Fruit fly (Drosophila melanogaster) whole organism, embryonic: ENCODE measurements around the gene Setx.

Experiments used
- Aef1 ChIP-seq: fragments of 200-800 bp; sonication (Bioruptor generic); IDR thresholded peaks from 3 replicates; pipeline ENCODE4 v1.3.6; 2022; ENCODE audit warnings: missing biosample characterization, missing genetic modification characterization
- Blimp-1 ChIP-seq: fragments of 200-800 bp; sonication (Bioruptor generic); optimal IDR thresholded peaks from 3 replicates; lab custom pipeline; 2018; ENCODE audit warnings: missing biosample characterization, missing genetic modification characterization, mild to moderate bottlenecking, moderate library complexity, missing genetic modification reagents
- CG10321 ChIP-seq: fragments of 200-800 bp; sonication (Bioruptor generic); IDR thresholded peaks from 2 replicates; pipeline ENCODE4 v1.3.6; 2022; ENCODE audit warnings: missing biosample characterization, missing genetic modification characterization
- CG10431 ChIP-seq: fragments of 200-800 bp; sonication (Bioruptor generic); optimal IDR thresholded peaks from 3 replicates; lab custom pipeline; 2018; ENCODE audit warnings: missing biosample characterization, mild to moderate bottlenecking, missing genetic modification characterization
- CG10462 ChIP-seq: fragments of 200-800 bp; sonication (Bioruptor generic); optimal IDR thresholded peaks from 2 replicates; lab custom pipeline; 2016; ENCODE audit warnings: missing biosample characterization, missing genetic modification characterization
- CG10959 ChIP-seq: fragments of 200-800 bp; sonication (Bioruptor generic); IDR thresholded peaks from 2 replicates; pipeline ENCODE4 v1.3.6; 2022; ENCODE audit warnings: missing biosample characterization, missing genetic modification characterization
- CG12071 ChIP-seq: fragments of 200-800 bp; sonication (Bioruptor generic); optimal IDR thresholded peaks from 3 replicates; lab custom pipeline; 2018; ENCODE audit warnings: missing biosample characterization, mild to moderate bottlenecking, missing genetic modification characterization
- CG13287 ChIP-seq: fragments of 200-800 bp; sonication (Bioruptor generic); IDR thresholded peaks from 2 replicates; pipeline ENCODE4 v1.3.6; 2022; ENCODE audit warnings: missing biosample characterization, missing genetic modification characterization; ENCODE audit not compliant: partially characterized antibody
- CG14050 ChIP-seq: fragments of 200-800 bp; sonication (Bioruptor generic); IDR thresholded peaks from 3 replicates; pipeline ENCODE4 v1.3.6; 2022; ENCODE audit warnings: missing biosample characterization, missing genetic modification characterization
- CG15514 ChIP-seq: fragments of 200-800 bp; sonication (Bioruptor generic); optimal IDR thresholded peaks from 3 replicates; lab custom pipeline; 2017; ENCODE audit warnings: missing biosample characterization, missing genetic modification characterization, mild to moderate bottlenecking, moderate library complexity, missing genetic modification reagents
- CG1832 ChIP-seq: fragments of 200-800 bp; sonication (Bioruptor generic); optimal IDR thresholded peaks from 2 replicates; lab custom pipeline; 2017; ENCODE audit warnings: missing biosample characterization, mild to moderate bottlenecking, missing genetic modification characterization, inconsistent platforms
- CG18599 ChIP-seq: fragments of 200-800 bp; sonication (Bioruptor generic); optimal IDR thresholded peaks from 3 replicates; lab custom pipeline; 2017; ENCODE audit warnings: missing biosample characterization, missing genetic modification characterization, mild to moderate bottlenecking, moderate library complexity, missing genetic modification reagents
- CG2120 ChIP-seq: fragments of 200-800 bp; sonication (Bioruptor generic); optimal IDR thresholded peaks from 3 replicates; lab custom pipeline; 2016; ENCODE audit warnings: missing biosample characterization, missing genetic modification characterization
- CG31365 ChIP-seq: fragments of 200-800 bp; sonication (Bioruptor generic); optimal IDR thresholded peaks from 2 replicates; lab custom pipeline; 2018; ENCODE audit warnings: missing biosample characterization, mild to moderate bottlenecking, missing genetic modification characterization
- CG31388 ChIP-seq: fragments of 200-800 bp; sonication (Bioruptor generic); optimal IDR thresholded peaks from 2 replicates; lab custom pipeline; 2016; ENCODE audit warnings: missing biosample characterization, missing genetic modification characterization
- CG3281 ChIP-seq: fragments of 200-800 bp; sonication (Bioruptor generic); optimal IDR thresholded peaks from 3 replicates; lab custom pipeline; 2017; ENCODE audit warnings: missing biosample characterization, mild to moderate bottlenecking, missing genetic modification characterization
- CG33213 ChIP-seq: fragments of 200-800 bp; sonication (Bioruptor generic); optimal IDR thresholded peaks from 3 replicates; lab custom pipeline; 2016; ENCODE audit warnings: missing biosample characterization, missing genetic modification characterization
- CG34376 ChIP-seq: fragments of 200-800 bp; sonication (Bioruptor generic); optimal IDR thresholded peaks from 2 replicates; lab custom pipeline; 2018; ENCODE audit warnings: missing biosample characterization, mild to moderate bottlenecking, missing genetic modification characterization
- CG4282 ChIP-seq: fragments of 200-800 bp; sonication (Bioruptor generic); optimal IDR thresholded peaks from 2 replicates; lab custom pipeline; 2016; ENCODE audit warnings: missing biosample characterization, missing genetic modification characterization
- CG4820 ChIP-seq: fragments of 200-800 bp; sonication (Bioruptor generic); optimal IDR thresholded peaks from 3 replicates; lab custom pipeline; 2016; ENCODE audit warnings: missing biosample characterization, missing genetic modification characterization
- CG7556 ChIP-seq: fragments of 200-800 bp; sonication (Bioruptor generic); optimal IDR thresholded peaks from 2 replicates; lab custom pipeline; 2017; ENCODE audit warnings: missing biosample characterization, mild to moderate bottlenecking, missing genetic modification characterization
- CG7839 ChIP-seq: fragments of 200-800 bp; sonication (Bioruptor generic); optimal IDR thresholded peaks from 3 replicates; lab custom pipeline; 2018; ENCODE audit warnings: missing biosample characterization, mild to moderate bottlenecking, missing genetic modification characterization, moderate library complexity
- CG7987 ChIP-seq: fragments of 200-800 bp; sonication (Bioruptor generic); optimal IDR thresholded peaks from 2 replicates; lab custom pipeline; 2018; ENCODE audit warnings: missing biosample characterization, mild to moderate bottlenecking, missing genetic modification characterization, moderate library complexity
- CG8924 ChIP-seq: fragments of 200-800 bp; optimal IDR thresholded peaks from 3 replicates; lab custom pipeline; 2019; ENCODE audit warnings: missing biosample characterization, mild to moderate bottlenecking, missing genetic modification characterization, moderate library complexity
- Dek ChIP-seq: fragments of 200-800 bp; sonication (Bioruptor generic); optimal IDR thresholded peaks from 3 replicates; lab custom pipeline; 2019; ENCODE audit warnings: missing biosample characterization, mild to moderate bottlenecking, missing genetic modification characterization, moderate library complexity
- Doc3 ChIP-seq: fragments of 200-800 bp; sonication (Bioruptor generic); IDR thresholded peaks from 3 replicates; pipeline ENCODE4 v1.3.6; 2022; ENCODE audit warnings: missing biosample characterization, missing genetic modification characterization; ENCODE audit not compliant: partially characterized antibody
- Dp ChIP-seq: fragments of 200-800 bp; sonication (Bioruptor generic); optimal IDR thresholded peaks from 2 replicates; lab custom pipeline; 2018; ENCODE audit warnings: missing biosample characterization, mild to moderate bottlenecking, missing genetic modification characterization, moderate library complexity
- Ets97D ChIP-seq: fragments of 200-800 bp; sonication (Bioruptor generic); optimal IDR thresholded peaks from 3 replicates; lab custom pipeline; 2016; ENCODE audit warnings: missing biosample characterization, missing genetic modification characterization
- Fer2 ChIP-seq: fragments of 200-800 bp; sonication (Bioruptor generic); optimal IDR thresholded peaks from 2 replicates; lab custom pipeline; 2018; ENCODE audit warnings: missing biosample characterization, mild to moderate bottlenecking, missing genetic modification characterization, moderate library complexity
- PHDP ChIP-seq: fragments of 200-800 bp; sonication (Bioruptor generic); optimal IDR thresholded peaks from 3 replicates; lab custom pipeline; 2018; ENCODE audit warnings: missing biosample characterization, mild to moderate bottlenecking, missing genetic modification characterization, moderate library complexity
- Rx ChIP-seq: fragments of 200-800 bp; sonication (Bioruptor generic); IDR thresholded peaks from 2 replicates; pipeline ENCODE4 v1.3.6; 2022; ENCODE audit warnings: missing biosample characterization, missing genetic modification characterization
- Sox100B ChIP-seq: fragments of 200-800 bp; sonication (Bioruptor generic); optimal IDR thresholded peaks from 3 replicates; lab custom pipeline; 2018; ENCODE audit warnings: missing biosample characterization, mild to moderate bottlenecking, missing genetic modification characterization
- Spps ChIP-seq: fragments of 200-800 bp; sonication (Bioruptor generic); optimal IDR thresholded peaks from 2 replicates; lab custom pipeline; 2018; ENCODE audit warnings: missing biosample characterization, mild to moderate bottlenecking, missing genetic modification characterization
- Sry-δ ChIP-seq: fragments of 200-800 bp; sonication (Bioruptor generic); optimal IDR thresholded peaks from 2 replicates; lab custom pipeline; 2016; ENCODE audit warnings: missing biosample characterization, missing genetic modification characterization
- TFAM ChIP-seq: fragments of 200-800 bp; sonication (Bioruptor generic); optimal IDR thresholded peaks from 2 replicates; lab custom pipeline; 2017; ENCODE audit warnings: missing biosample characterization, missing genetic modification characterization, inconsistent platforms
- ase ChIP-seq: fragments of 200-800 bp; sonication (Bioruptor generic); IDR thresholded peaks from 3 replicates; pipeline ENCODE4 v1.3.6; 2022; ENCODE audit warnings: missing biosample characterization, missing genetic modification characterization
- ash1 ChIP-seq: fragments of 200-800 bp; sonication (Bioruptor generic); optimal IDR thresholded peaks from 2 replicates; lab custom pipeline; 2018; ENCODE audit warnings: missing biosample characterization, mild to moderate bottlenecking, missing genetic modification characterization
- bbx ChIP-seq: fragments of 200-800 bp; sonication (Bioruptor generic); IDR thresholded peaks from 2 replicates; pipeline ENCODE4 v1.3.6; 2022; ENCODE audit warnings: missing biosample characterization, missing genetic modification characterization; ENCODE audit not compliant: partially characterized antibody
- caup ChIP-seq: fragments of 200-800 bp; sonication (Bioruptor generic); optimal IDR thresholded peaks from 3 replicates; lab custom pipeline; 2017; ENCODE audit warnings: missing biosample characterization, mild to moderate bottlenecking, missing genetic modification characterization, moderate library complexity; ENCODE audit not compliant: severe bottlenecking
- chinmo ChIP-seq: fragments of 200-800 bp; sonication (Bioruptor generic); IDR thresholded peaks from 4 replicates; pipeline ENCODE4 v1.3.6; 2022; ENCODE audit warnings: missing biosample characterization, missing genetic modification characterization; ENCODE audit not compliant: partially characterized antibody
- crp ChIP-seq, 2 experiments: fragments of 200-800 bp; sonication (Bioruptor generic); optimal IDR thresholded peaks; 2 replicates in 1 of 2; 3 replicates in 1 of 2; lab custom pipeline; 2017; ENCODE audit warnings: missing biosample characterization in 2 of 2, missing genetic modification characterization in 2 of 2, mild to moderate bottlenecking in 1 of 2, moderate library complexity in 1 of 2
- dmrt11E ChIP-seq: fragments of 200-800 bp; sonication (Bioruptor generic); optimal IDR thresholded peaks from 3 replicates; lab custom pipeline; 2018; ENCODE audit warnings: missing biosample characterization, mild to moderate bottlenecking, missing genetic modification characterization, moderate library complexity
- dysf ChIP-seq: fragments of 200-800 bp; sonication (Bioruptor generic); IDR thresholded peaks from 3 replicates; pipeline ENCODE4 v1.3.6; 2022; ENCODE audit warnings: missing biosample characterization, missing genetic modification characterization
- kah ChIP-seq: fragments of 200-800 bp; sonication (Bioruptor generic); optimal IDR thresholded peaks from 2 replicates; lab custom pipeline; 2018; ENCODE audit warnings: missing biosample characterization, mild to moderate bottlenecking, missing genetic modification characterization
- lbe ChIP-seq: fragments of 200-800 bp; sonication (Bioruptor generic); optimal IDR thresholded peaks from 2 replicates; lab custom pipeline; 2016; ENCODE audit warnings: missing biosample characterization, mild to moderate bottlenecking, missing genetic modification characterization
- peb ChIP-seq: fragments of 200-800 bp; sonication (Bioruptor generic); IDR thresholded peaks from 2 replicates; pipeline ENCODE4 v1.3.6; 2022; ENCODE audit warnings: missing biosample characterization, missing genetic modification characterization
- repo ChIP-seq: fragments of 200-800 bp; sonication (Bioruptor generic); optimal IDR thresholded peaks from 2 replicates; lab custom pipeline; 2016; ENCODE audit warnings: missing biosample characterization, missing genetic modification characterization
- slbo ChIP-seq: fragments of 200-800 bp; sonication (Bioruptor generic); IDR thresholded peaks from 2 replicates; pipeline ENCODE4 v1.3.6; 2022; ENCODE audit warnings: missing biosample characterization, missing genetic modification characterization
- tna ChIP-seq: fragments of 200-800 bp; sonication (Bioruptor generic); IDR thresholded peaks from 2 replicates; pipeline ENCODE4 v1.3.6; 2022; ENCODE audit warnings: missing biosample characterization, missing genetic modification characterization; ENCODE audit not compliant: partially characterized antibody

Setx gene

DNA sequence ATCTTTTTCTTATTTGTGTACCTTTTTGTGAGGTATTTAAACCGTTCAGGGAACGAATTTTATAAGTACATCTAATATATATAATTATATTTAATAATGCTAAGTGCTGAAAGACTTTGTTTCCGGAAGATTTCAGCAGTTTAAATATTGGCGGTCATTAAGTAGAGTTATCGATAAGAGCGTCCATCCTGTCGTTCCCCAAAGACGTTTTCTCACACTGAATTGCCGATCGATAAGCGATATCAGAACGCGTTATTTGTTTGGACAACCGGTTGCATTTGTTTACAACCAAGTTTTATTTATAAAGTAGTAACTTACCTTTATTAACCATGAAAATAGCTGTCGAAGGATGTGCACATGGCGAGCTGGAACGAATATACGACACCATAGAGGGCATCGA lies 15.7 kb downstream of the Setx start, which contains the start of gene ldbr (continued):
- TF ChIP-seq TFAM (no peak), CG31388 (GFP tag; lab: Kevin White, UChicago) (no peak), kah (GFP tag; lab: Kevin White, UChicago) (no peak), bbx (GFP tag; lab: Robert Waterston, UW) (peak; percentile 65; the same call in 1 of the 2 replicates), CG1832 (no peak), crp (GFP tag; optimal IDR thresholded peaks at IDR 0.05; lab: Kevin White, UChicago) (peak in 1 of 2 experiments; percentile 38), CG7556 (GFP tag; lab: Kevin White, UChicago) (no peak), CG10959 (GFP tag; lab: Robert Waterston, UW) (no peak), CG3281 (no peak), CG4820 (no peak), CG34376 (GFP tag; lab: Kevin White, UChicago) (peak; percentile 34), PHDP (tag; lab: Kevin White, UChicago) (peak; percentile 37), CG14050 (no peak), peb (GFP tag; lab: Robert Waterston, UW) (no peak), Dp (GFP tag; lab: Kevin White, UChicago) (peak; percentile 93), Spps (tag; lab: Kevin White, UChicago) (no peak), CG10321 (GFP tag; lab: Robert Waterston, UW) (no peak), CG4282 (no peak), CG2120 (GFP tag; lab: Kevin White, UChicago) (peak; percentile 10), Dek (tag; lab: Kevin White, UChicago) (no peak), CG33213 (no peak), Blimp-1 (no peak), CG18599 (GFP tag; lab: Kevin White, UChicago) (no peak), CG7839 (tag; lab: Kevin White, UChicago) (no peak), repo (GFP tag; lab: Kevin White, UChicago) (no peak), CG7987 (GFP tag; lab: Kevin White, UChicago) (peak; percentile 31), dmrt11E (tag; lab: Kevin White, UChicago) (no peak), CG13287 (GFP tag; lab: Robert Waterston, UW) (peak; percentile 61), CG15514 (peak; percentile 45), Sry-δ (GFP tag; lab: Kevin White, UChicago) (peak; percentile 29), Ets97D (GFP tag; lab: Kevin White, UChicago) (peak; percentile 69), tna (peak; percentile 41; the same call in 1 of the 2 replicates), dysf (GFP tag; lab: Robert Waterston, UW) (no peak), CG8924 (tag; lab: Kevin White, UChicago) (no peak), Doc3 (GFP tag; lab: Robert Waterston, UW) (no peak), Rx (no peak), slbo (GFP tag; lab: Robert Waterston, UW) (no peak), ash1 (GFP tag; lab: Kevin White, UChicago) (no peak), CG12071 (GFP tag; lab: Kevin White, UChicago) (no peak), chinmo (GFP tag; lab: Robert Waterston, UW) (no peak), ase (GFP tag; lab: Robert Waterston, UW) (no peak), Sox100B (GFP tag; lab: Kevin White, UChicago) (no peak), CG10431 (GFP tag; lab: Kevin White, UChicago) (peak; percentile 23), lbe (GFP tag; lab: Kevin White, UChicago) (peak; percentile 74), caup (GFP tag; lab: Kevin White, UChicago) (peak; percentile 15), CG10462 (no peak), Aef1 (no peak), Fer2 (tag; lab: Kevin White, UChicago) (no peak), CG31365 (no peak)
